Worm (Caenorhabditis elegans) whole organism, young adult: ENCODE results near the gene lips-5.

Experiments
- B0019.2 ChIP-seq: fragments of 200-800 bp; sonication (Bioruptor generic); conservative IDR thresholded peaks from 2 replicates; pipeline ENCODE4 v1.3.6; 2022; ENCODE audit warnings: missing genetic modification reagents, missing genetic modification characterization, missing compliant biosample characterization
- B0261.1 ChIP-seq: sonication (generic microtip); optimal IDR thresholded peaks from 2 replicates; lab custom pipeline; 2016; ENCODE audit warnings: mild to moderate bottlenecking, missing genetic modification characterization, moderate library complexity, missing compliant biosample characterization
- B0336.3 ChIP-seq: fragments of 200-800 bp; sonication (Bioruptor generic); IDR thresholded peaks from 2 replicates; pipeline ENCODE4 v1.3.6; 2022; ENCODE audit warnings: missing genetic modification characterization, missing compliant biosample characterization
- C17E4.6 ChIP-seq: fragments of 200-800 bp; sonication (Bioruptor generic); IDR thresholded peaks from 2 replicates; pipeline ENCODE4 v1.3.6; 2022; ENCODE audit warnings: missing genetic modification reagents, missing genetic modification characterization, missing compliant biosample characterization
- D2030.7 ChIP-seq: fragments of 200-800 bp; sonication (Bioruptor generic); IDR thresholded peaks from 2 replicates; pipeline ENCODE4 v1.3.6; 2022; ENCODE audit warnings: missing genetic modification reagents, missing genetic modification characterization, missing compliant biosample characterization
- F22D6.2 ChIP-seq: sonication (generic microtip); optimal IDR thresholded peaks from 2 replicates; lab custom pipeline; 2016; ENCODE audit warnings: mild to moderate bottlenecking, missing genetic modification characterization, missing compliant biosample characterization
- F39B2.1 ChIP-seq: fragments of 200-800 bp; sonication (Bioruptor generic); IDR thresholded peaks from 2 replicates; pipeline ENCODE4 v1.3.6; 2022; ENCODE audit warnings: missing genetic modification reagents, missing genetic modification characterization, missing compliant biosample characterization
- F57A8.1 ChIP-seq: fragments of 200-800 bp; sonication (Bioruptor generic); optimal IDR thresholded peaks from 2 replicates; lab custom pipeline; 2018; ENCODE audit warnings: mild to moderate bottlenecking, missing genetic modification characterization, moderate library complexity, missing compliant biosample characterization
- F57C9.4 ChIP-seq: sonication (generic microtip); optimal IDR thresholded peaks from 2 replicates; lab custom pipeline; 2017; ENCODE audit warnings: mild to moderate bottlenecking, missing genetic modification characterization, missing compliant biosample characterization
- K12H6.12 ChIP-seq: fragments of 200-800 bp; sonication (Bioruptor generic); optimal IDR thresholded peaks from 2 replicates; lab custom pipeline; 2018; ENCODE audit warnings: mild to moderate bottlenecking, missing genetic modification characterization, missing compliant biosample characterization
- T26A5.8 ChIP-seq: sonication (generic microtip); optimal IDR thresholded peaks from 2 replicates; lab custom pipeline; 2016; ENCODE audit warnings: missing genetic modification characterization, missing compliant biosample characterization
- ZK185.1 ChIP-seq: sonication (generic microtip); optimal IDR thresholded peaks from 2 replicates; lab custom pipeline; 2016; ENCODE audit warnings: mild to moderate bottlenecking, missing genetic modification characterization, missing compliant biosample characterization; ENCODE audit not compliant: poor library complexity, severe bottlenecking
- akir-1 ChIP-seq: fragments of 200-800 bp; sonication (Bioruptor generic); optimal IDR thresholded peaks from 2 replicates; lab custom pipeline; 2018; ENCODE audit warnings: mild to moderate bottlenecking, missing genetic modification characterization, moderate library complexity, missing compliant biosample characterization
- aptf-2 ChIP-seq: fragments of 200-800 bp; sonication (Bioruptor generic); conservative IDR thresholded peaks from 2 replicates; pipeline ENCODE4 v1.3.6; 2022; ENCODE audit warnings: missing genetic modification reagents, missing genetic modification characterization, missing compliant biosample characterization
- athp-1 ChIP-seq: sonication (generic microtip); optimal IDR thresholded peaks from 2 replicates; lab custom pipeline; 2017; ENCODE audit warnings: mild to moderate bottlenecking, missing genetic modification characterization, missing compliant biosample characterization
- attf-5 ChIP-seq: fragments of 200-800 bp; sonication (Bioruptor generic); optimal IDR thresholded peaks from 2 replicates; lab custom pipeline; 2018; ENCODE audit warnings: mild to moderate bottlenecking, missing genetic modification characterization, missing compliant biosample characterization
- cebp-1 ChIP-seq, 2 experiments: fragments of 200-800 bp in 1 of 2; sonication (Bioruptor generic) in 1 of 2; sonication (generic microtip) in 1 of 2; IDR thresholded peaks in 1 of 2; optimal IDR thresholded peaks in 1 of 2; 2 replicates each; pipeline versions ENCODE4 v1.3.6 to Lab custom; 2017 to 2022; ENCODE audit warnings: missing compliant biosample characterization in 2 of 2, missing genetic modification characterization in 2 of 2, mild to moderate bottlenecking in 1 of 2, missing genetic modification reagents in 1 of 2, moderate library complexity in 1 of 2
- cebp-2 ChIP-seq: fragments of 200-800 bp; sonication (Bioruptor generic); IDR thresholded peaks from 2 replicates; pipeline ENCODE4 v1.3.6; 2022; ENCODE audit warnings: missing genetic modification characterization, missing compliant biosample characterization
- dpff-1 ChIP-seq: sonication (generic microtip); optimal IDR thresholded peaks from 2 replicates; lab custom pipeline; 2017; ENCODE audit warnings: mild to moderate bottlenecking, missing genetic modification characterization, missing compliant biosample characterization
- efl-1 ChIP-seq: fragments of 150-350 bp; optimal IDR thresholded peaks from 2 replicates; lab custom pipeline; 2014; ENCODE audit warnings: missing biosample characterization, missing genetic modification reagents, missing genetic modification characterization
- ekl-4 ChIP-seq: fragments of 200-800 bp; sonication (Bioruptor generic); IDR thresholded peaks from 2 replicates; pipeline ENCODE4 v1.3.6; 2022; ENCODE audit warnings: missing genetic modification reagents, missing genetic modification characterization, missing compliant biosample characterization
- him-1 ChIP-seq: sonication (generic microtip); optimal IDR thresholded peaks from 2 replicates; lab custom pipeline; 2016; ENCODE audit warnings: missing genotype, missing genetic modification reagents, missing genetic modification characterization, missing compliant biosample characterization
- hlh-12 ChIP-seq: sonication (generic microtip); optimal IDR thresholded peaks from 2 replicates; lab custom pipeline; 2016; ENCODE audit warnings: missing genetic modification characterization, missing compliant biosample characterization
- hmg-1.2 ChIP-seq: fragments of 200-800 bp; sonication (Bioruptor generic); IDR thresholded peaks from 2 replicates; pipeline ENCODE4 v1.3.6; 2022; ENCODE audit warnings: missing genetic modification reagents, missing genetic modification characterization, missing compliant biosample characterization
- let-607 ChIP-seq, 2 experiments: fragments of 200-800 bp in 1 of 2; sonication (Bioruptor generic) in 1 of 2; sonication (generic microtip) in 1 of 2; optimal IDR thresholded peaks; 2 replicates each; lab custom pipeline; 2016 to 2018; ENCODE audit warnings: mild to moderate bottlenecking in 2 of 2, missing compliant biosample characterization in 2 of 2, missing genetic modification characterization in 2 of 2, moderate library complexity in 2 of 2, missing genotype in 1 of 2
- lin-54 ChIP-seq: fragments of 200-800 bp; sonication (Bioruptor generic); optimal IDR thresholded peaks from 2 replicates; lab custom pipeline; 2018; ENCODE audit warnings: mild to moderate bottlenecking, missing genetic modification characterization, missing compliant biosample characterization
- madf-6 ChIP-seq: fragments of 200-800 bp; sonication (Bioruptor generic); IDR thresholded peaks from 2 replicates; pipeline ENCODE4 v1.3.6; 2022; ENCODE audit warnings: missing genetic modification reagents, missing genetic modification characterization, missing compliant biosample characterization
- mes-4 ChIP-seq: sonication (generic microtip); optimal IDR thresholded peaks from 2 replicates; lab custom pipeline; 2016; ENCODE audit warnings: missing genotype, missing genetic modification characterization, missing compliant biosample characterization
- mxl-1 ChIP-seq: sonication (generic microtip); optimal IDR thresholded peaks from 2 replicates; lab custom pipeline; 2016; ENCODE audit warnings: missing genetic modification characterization, missing compliant biosample characterization
- rec-8 ChIP-seq, 2 experiments: sonication (generic microtip); optimal IDR thresholded peaks; 2 replicates each; lab custom pipeline; 2016; ENCODE audit warnings: mild to moderate bottlenecking in 2 of 2, missing genetic modification characterization in 2 of 2, missing genetic modification reagents in 2 of 2, missing genotype in 2 of 2, missing biosample characterization in 1 of 2, missing compliant biosample characterization in 1 of 2, moderate library complexity in 1 of 2
- rpc-1 ChIP-seq, 2 experiments: fragments of 150-350 bp in 1 of 2; sonication (generic microtip) in 1 of 2; optimal IDR thresholded peaks; 2 replicates each; lab custom pipeline; 2014 to 2018; ENCODE audit warnings: missing biosample characterization in 1 of 2, missing genetic modification characterization in 1 of 2, missing genetic modification reagents in 1 of 2, missing genotype in 1 of 2
- sea-2 ChIP-seq: fragments of 200-800 bp; sonication (Bioruptor generic); IDR thresholded peaks from 2 replicates; pipeline ENCODE4 v1.3.6; 2022; ENCODE audit warnings: missing genetic modification characterization, missing compliant biosample characterization
- snpc-1.3 ChIP-seq: sonication (generic microtip); optimal IDR thresholded peaks from 2 replicates; lab custom pipeline; 2017; ENCODE audit warnings: missing genetic modification characterization, mild to moderate bottlenecking, missing compliant biosample characterization, antibody characterized with exemption, moderate library complexity, missing genotype, missing genetic modification reagents; ENCODE audit not compliant: insufficient read depth
- snpc-3.4 ChIP-seq: sonication (generic microtip); optimal IDR thresholded peaks from 2 replicates; lab custom pipeline; 2017; ENCODE audit warnings: missing genetic modification characterization, mild to moderate bottlenecking, missing compliant biosample characterization, antibody characterized with exemption, moderate library complexity, missing genotype, missing genetic modification reagents
- somi-1 ChIP-seq: fragments of 200-800 bp; sonication (Bioruptor generic); optimal IDR thresholded peaks from 2 replicates; lab custom pipeline; 2018; ENCODE audit warnings: mild to moderate bottlenecking, missing genetic modification characterization, missing compliant biosample characterization
- sptf-2 ChIP-seq: fragments of 200-800 bp; sonication (Bioruptor generic); optimal IDR thresholded peaks from 2 replicates; lab custom pipeline; 2018; ENCODE audit warnings: mild to moderate bottlenecking, missing genetic modification characterization, missing compliant biosample characterization
- tlf-1 ChIP-seq: fragments of 200-800 bp; sonication (Bioruptor generic); optimal IDR thresholded peaks from 2 replicates; lab custom pipeline; 2018; ENCODE audit warnings: mild to moderate bottlenecking, missing genetic modification characterization, missing compliant biosample characterization
- zfh-2 ChIP-seq: fragments of 200-800 bp; sonication (Bioruptor generic); conservative IDR thresholded peaks from 2 replicates; pipeline ENCODE4 v1.3.6; 2022; ENCODE audit warnings: missing genetic modification reagents, missing genetic modification characterization, missing compliant biosample characterization
- ztf-25 ChIP-seq: fragments of 200-800 bp; sonication (Bioruptor generic); IDR thresholded peaks from 2 replicates; pipeline ENCODE4 v1.3.6; 2022; ENCODE audit warnings: missing genetic modification reagents, missing genetic modification characterization, missing compliant biosample characterization
- ztf-3 ChIP-seq: fragments of 200-800 bp; sonication (Bioruptor generic); optimal IDR thresholded peaks from 2 replicates; lab custom pipeline; 2018; ENCODE audit warnings: mild to moderate bottlenecking, missing genetic modification characterization, missing compliant biosample characterization
- ztf-6 ChIP-seq: fragments of 200-800 bp; sonication (Bioruptor generic); IDR thresholded peaks from 2 replicates; pipeline ENCODE4 v1.3.6; 2022; ENCODE audit warnings: missing genetic modification reagents, missing genetic modification characterization, missing compliant biosample characterization

The lips-5 gene

DNA sequence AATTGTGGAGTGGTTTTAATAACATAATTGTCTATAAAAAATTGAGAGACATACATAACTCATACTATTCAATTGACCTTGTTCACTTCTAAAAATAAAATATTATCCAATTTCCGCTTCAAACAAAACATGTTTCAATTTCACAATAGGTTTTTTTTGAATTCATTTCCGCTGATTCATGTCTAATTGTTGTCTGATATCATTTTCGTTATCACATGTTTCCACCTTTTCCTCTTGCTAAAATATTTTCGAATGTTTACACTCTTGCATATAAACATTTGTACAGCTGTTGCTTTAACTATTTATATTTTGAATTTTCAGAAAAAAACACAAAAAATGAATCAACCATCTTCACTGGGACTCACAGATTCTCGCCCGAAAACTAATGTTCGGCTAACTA, 28.2 kb downstream of the lips-5 start, which contains the start of gene gem-4:
Gene gem-4 (plus strand): TSS at position 301 of the 400 bp plus-strand sequence.
- TF ChIP-seq cebp-1 (GFP tag; IDR thresholded peaks at IDR 0.05; lab: Robert Waterston, UW) (peak; percentile 36; the same call in 1 of the 2 replicates), cebp-1 (tag; optimal IDR thresholded peaks at IDR 0.05; lab: Kevin White, UChicago) (peak; percentile 53), lin-54 (no peak), ZK185.1 (no peak), tlf-1 (no peak), hlh-12 (tag; lab: Kevin White, UChicago) (no peak), snpc-1.3 (tag; lab: Kevin White, UChicago) (no peak)

DNA sequence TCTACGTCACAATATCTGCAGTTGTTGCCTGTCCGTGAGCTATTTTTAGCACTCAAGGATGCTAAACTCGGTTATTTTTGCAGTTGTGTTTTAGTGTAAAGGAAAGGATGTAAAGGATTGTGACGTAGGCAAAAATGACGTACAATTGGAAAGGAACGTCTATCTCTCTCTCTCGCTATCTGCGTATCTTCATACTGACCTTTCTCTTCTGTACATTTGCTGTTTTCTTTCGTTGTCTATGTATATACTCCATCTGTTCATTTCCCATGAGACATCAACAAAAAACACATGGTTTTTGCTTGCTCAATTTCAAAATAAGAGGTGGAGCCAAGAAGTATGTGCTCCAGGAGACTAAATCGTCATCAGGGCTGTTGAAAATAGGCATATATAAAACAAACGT, 29.3 kb downstream of the lips-5 start:
- TF ChIP-seq hmg-1.2 (GFP tag; lab: Robert Waterston, UW) (peak; percentile 60; the same call in 1 of the 2 replicates), K12H6.12 (tag; lab: Kevin White, UChicago) (peak; percentile 64), B0336.3 (no peak), sea-2 (GFP tag; lab: Robert Waterston, UW) (no peak), rpc-1 (optimal IDR thresholded peaks at IDR 0.05; lab: Kevin White, UChicago) (no peak), rpc-1 (tag; optimal IDR thresholded peaks at IDR 0.05; lab: Kevin White, UChicago) (no peak), cebp-1 (GFP tag; IDR thresholded peaks at IDR 0.05; lab: Robert Waterston, UW) (0 out of 2 replicates have a peak, but pooled peaks have one; percentile 42), cebp-1 (tag; optimal IDR thresholded peaks at IDR 0.05; lab: Kevin White, UChicago) (no peak), efl-1 (GFP tag; lab: Kevin White, UChicago) (no peak)

DNA sequence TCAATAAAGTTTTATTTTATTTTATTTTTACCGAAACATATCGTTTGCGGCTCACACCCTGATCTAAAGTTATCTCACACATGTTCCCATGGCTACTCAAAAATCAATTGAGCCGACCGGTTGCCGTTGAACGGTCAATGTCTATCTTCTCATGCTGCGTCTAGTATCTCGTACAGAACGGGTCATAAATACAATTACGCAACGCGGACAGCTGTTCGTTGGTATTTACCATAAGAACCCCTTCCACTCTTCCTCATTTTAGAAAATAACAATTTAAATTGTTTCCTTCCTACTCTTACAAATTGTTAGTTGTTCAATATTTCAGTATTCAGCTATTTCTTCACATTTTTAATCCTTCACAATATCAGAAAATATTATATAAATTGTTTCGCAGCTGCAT, 29.7 kb downstream of the lips-5 start:
- TF ChIP-seq akir-1 (GFP tag; lab: Kevin White, UChicago) (no peak), C17E4.6 (no peak), mxl-1 (no peak), zfh-2 (GFP tag; lab: Robert Waterston, UW) (no peak), B0019.2 (no peak), aptf-2 (GFP tag; lab: Robert Waterston, UW) (no peak), mes-4 (tag; lab: Kevin White, UChicago) (no peak), him-1 (tag; lab: Kevin White, UChicago) (no peak), dpff-1 (no peak)

DNA sequence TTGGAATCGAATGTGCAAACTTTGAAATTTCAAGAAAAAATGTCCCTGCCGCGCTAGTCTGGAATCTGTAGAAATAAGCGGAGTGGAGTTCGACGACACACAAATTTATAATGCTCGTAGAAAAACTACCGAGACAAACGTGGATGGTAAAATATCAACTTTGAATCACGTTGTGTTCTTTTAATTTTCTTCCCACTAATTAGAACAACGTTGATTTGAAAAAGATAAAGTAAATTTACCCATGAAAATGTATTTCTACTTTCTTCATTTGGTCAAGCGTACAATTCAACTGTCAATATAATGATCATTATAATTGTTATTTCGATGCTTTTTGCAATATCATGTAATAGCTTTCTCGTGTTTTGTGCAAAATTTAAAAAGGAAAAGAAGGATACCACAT, 31.1 kb downstream of the lips-5 start, which contains the start of gene K01A6.5:
Gene K01A6.5 (plus strand): TSS at position 301 of the 400 bp plus-strand sequence.
- TF ChIP-seq mes-4 (tag; lab: Kevin White, UChicago), result no peak
- no peak for TF ChIP-seq snpc-3.4
- TF ChIP-seq attf-5 (GFP tag; lab: Kevin White, UChicago), result no peak
- TF ChIP-seq aptf-2 (GFP tag; lab: Robert Waterston, UW), result no peak
- no peak for TF ChIP-seq somi-1
- TF ChIP-seq ztf-6 (GFP tag; lab: Robert Waterston, UW), result no peak
- TF ChIP-seq F57A8.1, result no peak
- TF ChIP-seq B0261.1 (tag; lab: Kevin White, UChicago), result no peak
- no peak for TF ChIP-seq F57C9.4 (tag; lab: Kevin White, UChicago)
- no peak for TF ChIP-seq sptf-2 (GFP tag; lab: Kevin White, UChicago)
- TF ChIP-seq ekl-4 (GFP tag; lab: Robert Waterston, UW), result no peak
- no peak for TF ChIP-seq ztf-25 (GFP tag; lab: Robert Waterston, UW)

DNA sequence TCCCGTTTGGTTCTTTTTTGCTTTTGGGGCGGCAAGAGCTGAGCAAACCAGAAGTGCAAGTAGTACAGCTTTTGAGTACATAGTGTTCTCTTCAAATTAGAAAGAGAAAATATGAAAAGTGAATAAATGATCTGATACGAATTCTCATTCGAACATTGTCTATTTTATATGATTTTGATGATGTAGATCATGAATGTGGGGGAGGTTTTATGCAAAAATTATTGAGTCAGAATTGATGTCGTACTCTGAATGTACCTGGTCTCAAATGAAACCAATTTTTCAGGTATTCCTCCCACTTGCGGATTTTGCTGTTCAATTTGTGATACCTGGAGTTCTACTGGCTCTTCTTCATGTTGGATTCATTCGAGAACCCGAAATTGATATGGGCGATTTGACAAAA, 33.3 kb downstream of the lips-5 start, which contains the start of gene K01A6.4:
Gene K01A6.4 (minus strand): TSS at position 101 of the 400 bp plus-strand sequence.
- TF ChIP-seq rec-8 (tag; optimal IDR thresholded peaks at IDR 0.05; lab: Kevin White, UChicago) (no peak), athp-1 (tag; lab: Kevin White, UChicago) (no peak), ztf-3 (GFP tag; lab: Kevin White, UChicago) (no peak), let-607 (tag; optimal IDR thresholded peaks at IDR 0.05; lab: Kevin White, UChicago) (no peak), F39B2.1 (GFP tag; lab: Robert Waterston, UW) (no peak), sptf-2 (GFP tag; lab: Kevin White, UChicago) (no peak), T26A5.8 (tag; lab: Kevin White, UChicago) (no peak), D2030.7 (GFP tag; lab: Robert Waterston, UW) (no peak), mes-4 (tag; lab: Kevin White, UChicago) (no peak), madf-6 (GFP tag; lab: Robert Waterston, UW) (no peak), K12H6.12 (tag; lab: Kevin White, UChicago) (no peak), cebp-2 (no peak), F22D6.2 (tag; lab: Kevin White, UChicago) (no peak), aptf-2 (GFP tag; lab: Robert Waterston, UW) (no peak), somi-1 (no peak)
